Worm (Caenorhabditis elegans): ENCODE measurements around the gene srsx-30.

srsx-30 gene

ce11 chrV:10152278-10152677 lies 6.3 kb upstream of the srsx-30 start, which contains the start of gene srsx-28:
Gene srsx-28 (plus strand): TSS chrV:10152578.
- TF ChIP-seq hlh-13 (GFP tag; optimal IDR thresholded peaks at IDR 0.05) (no peak), ref-2 (tag; optimal IDR thresholded peaks at IDR 0.05) (no peak), pha-2 (tag; optimal IDR thresholded peaks at IDR 0.05) (no peak), ets-4 (tag; optimal IDR thresholded peaks at IDR 0.05) (no peak), ceh-2 (tag; optimal IDR thresholded peaks at IDR 0.05) (no peak), elt-2 (tag; optimal IDR thresholded peaks at IDR 0.05) (no peak), ztf-16 (tag; optimal IDR thresholded peaks at IDR 0.05) (no peak), ceh-48 (tag; optimal IDR thresholded peaks at IDR 0.05) (no peak), tbx-2 (tag; optimal IDR thresholded peaks at IDR 0.05) (no peak), sox-4 (tag; optimal IDR thresholded peaks at IDR 0.05) (no peak), unc-55 (GFP tag; optimal IDR thresholded peaks at IDR 0.05) (no peak), unc-86 (tag; optimal IDR thresholded peaks at IDR 0.05) (no peak), tbx-7 (tag; optimal IDR thresholded peaks at IDR 0.05) (no peak), T23F11.4 (GFP tag; optimal IDR thresholded peaks at IDR 0.05) (no peak), ceh-34 (tag; optimal IDR thresholded peaks at IDR 0.05) (no peak), pag-3 (tag; optimal IDR thresholded peaks at IDR 0.05; ENCODE audit: borderline replicate concordance) (no peak), ama-1 (optimal IDR thresholded peaks at IDR 0.05) (no peak)

- TF ChIP-seq ceh-22 (tag; optimal IDR thresholded peaks at IDR 0.05): no peak
- TF ChIP-seq pqm-1 (tag; optimal IDR thresholded peaks at IDR 0.05): no peak
- TF ChIP-seq elt-4 (tag; optimal IDR thresholded peaks at IDR 0.05): no peak
These were observed 5.6 kb upstream of the srsx-30 start for ce11 chrV:10153076-10153475.

- TF ChIP-seq eyg-1 (tag; optimal IDR thresholded peaks at IDR 0.05): no peak
- TF ChIP-seq pros-1 (tag; optimal IDR thresholded peaks at IDR 0.05): no peak
These were observed 3.9 kb upstream of the srsx-30 start, which contains the start of gene srsx-29 for ce11 chrV:10154698-10155097. Gene srsx-29 (plus strand): TSS chrV:10154998.

ce11 chrV:10159972-10160371 lies 1.3 kb downstream of the srsx-30 start:
- no peak for TF ChIP-seq ceh-45 (GFP tag; IDR thresholded peaks at IDR 0.05)
- no peak for TF ChIP-seq hlh-15 (tag; optimal IDR thresholded peaks at IDR 0.05)
- no peak for TF ChIP-seq ceh-2 (tag; optimal IDR thresholded peaks at IDR 0.05)
- TF ChIP-seq unc-42 (tag; optimal IDR thresholded peaks at IDR 0.05): no peak
- TF ChIP-seq pag-3 (tag; optimal IDR thresholded peaks at IDR 0.05; ENCODE audit: borderline replicate concordance): no peak
- no peak for TF ChIP-seq ceh-18 (tag; optimal IDR thresholded peaks at IDR 0.05)
- no peak for TF ChIP-seq ceh-48 (tag; optimal IDR thresholded peaks at IDR 0.05)
- no peak for TF ChIP-seq syd-9 (tag; optimal IDR thresholded peaks at IDR 0.05)
- TF ChIP-seq C08G9.2 (tag; optimal IDR thresholded peaks at IDR 0.05): no peak
- TF ChIP-seq ceh-30 (tag; optimal IDR thresholded peaks at IDR 0.05): no peak
- no peak for TF ChIP-seq pax-1 (tag; optimal IDR thresholded peaks at IDR 0.05)
- TF ChIP-seq Y22D7AL.16 (tag; optimal IDR thresholded peaks at IDR 0.05): no peak
- TF ChIP-seq lim-6 (tag; optimal IDR thresholded peaks at IDR 0.05): no peak

- TF ChIP-seq ceh-34 (tag; optimal IDR thresholded peaks at IDR 0.05): no peak
- TF ChIP-seq ceh-31 (tag; optimal IDR thresholded peaks at IDR 0.05): no peak
- TF ChIP-seq pha-2 (tag; optimal IDR thresholded peaks at IDR 0.05): no peak
- TF ChIP-seq elt-2 (tag; optimal IDR thresholded peaks at IDR 0.05): peak; percentile 29
These were observed 2.3 kb downstream of the srsx-30 start, which contains the start of gene C51E3.10 for ce11 chrV:10160954-10161353. Gene C51E3.10 (minus strand): TSS chrV:10161134.

- no peak for TF ChIP-seq pha-4 (tag; optimal IDR thresholded peaks at IDR 0.05)
- TF ChIP-seq unc-3 (GFP tag; conservative IDR thresholded peaks at IDR 0.05): no peak
- no peak for TF ChIP-seq unc-3 (tag; optimal IDR thresholded peaks at IDR 0.05)
- TF ChIP-seq hlh-6 (tag; optimal IDR thresholded peaks at IDR 0.05): no peak
- no peak for TF ChIP-seq Y22D7AL.16 (tag; optimal IDR thresholded peaks at IDR 0.05)
- TF ChIP-seq nfya-1 (tag; optimal IDR thresholded peaks at IDR 0.05): no peak
- no peak for TF ChIP-seq pag-3 (tag; optimal IDR thresholded peaks at IDR 0.05; ENCODE audit: borderline replicate concordance)
- no peak for TF ChIP-seq ceh-31 (tag; optimal IDR thresholded peaks at IDR 0.05)
- TF ChIP-seq ceh-22 (tag; optimal IDR thresholded peaks at IDR 0.05): no peak
- no peak for TF ChIP-seq K09A11.1 (tag; optimal IDR thresholded peaks at IDR 0.05; ENCODE audit: insufficient read depth)
- TF ChIP-seq che-1 (tag; optimal IDR thresholded peaks at IDR 0.05): no peak
- TF ChIP-seq sox-2 (GFP tag; IDR thresholded peaks at IDR 0.05): no peak
- TF ChIP-seq pros-1 (tag; optimal IDR thresholded peaks at IDR 0.05): no peak
- no peak for TF ChIP-seq dmd-4 (tag; optimal IDR thresholded peaks at IDR 0.05; ENCODE audit: borderline replicate concordance)
- no peak for TF ChIP-seq ceh-48 (tag; optimal IDR thresholded peaks at IDR 0.05)
- TF ChIP-seq hlh-30 (tag; optimal IDR thresholded peaks at IDR 0.05; ENCODE audit: insufficient read depth): no peak
- TF ChIP-seq mec-3 (tag; optimal IDR thresholded peaks at IDR 0.05; ENCODE audit: borderline replicate concordance): no peak
- TF ChIP-seq ceh-30 (tag; optimal IDR thresholded peaks at IDR 0.05): no peak
These were observed 7.7 kb downstream of the srsx-30 start, which contains the start of gene C51E3.6 for ce11 chrV:10166368-10166767. Gene C51E3.6 (minus strand): TSS chrV:10166468.
